Fruit fly (Drosophila melanogaster): Measurements from ENCODE around the gene pie.

Gene pie

dm6 chr2L:10457191-10457899, 34.8 kb upstream of the pie start, which contains the start of the genes LManI and LManII:
TSS of gene LManI (minus strand) at chr2L:10457241.
TSS of gene LManII (plus strand) at chr2L:10457658.
- TF ChIP-seq CG10348 (GFP tag; IDR thresholded peaks at IDR 0.05): no peak
- peak; percentile 12; the same call in 1 of the 2 replicates for TF ChIP-seq CG12605 (GFP tag; IDR thresholded peaks at IDR 0.05)

- TF ChIP-seq CG13204 (GFP tag; optimal IDR thresholded peaks at IDR 0.05) (no peak), Snoo (tag; optimal IDR thresholded peaks at IDR 0.05) (no peak)
These were observed 33.5 kb upstream of the pie start for dm6 chr2L:10455944-10456520.

- TF ChIP-seq CG34367 (tag; optimal IDR thresholded peaks at IDR 0.05): no peak
- no peak for TF ChIP-seq CG9948 (tag; optimal IDR thresholded peaks at IDR 0.05)
- TF ChIP-seq EcR (GFP tag; optimal IDR thresholded peaks at IDR 0.05): no peak
- TF ChIP-seq CG10348 (GFP tag; IDR thresholded peaks at IDR 0.05): no peak
- no peak for TF ChIP-seq CG15710 (tag; optimal IDR thresholded peaks at IDR 0.05)
- no peak for TF ChIP-seq CG8301 (tag; optimal IDR thresholded peaks at IDR 0.05)
- no peak for TF ChIP-seq CG12605 (GFP tag; IDR thresholded peaks at IDR 0.05)
- no peak for TF ChIP-seq CG14655 (GFP tag; optimal IDR thresholded peaks at IDR 0.05)
- no peak for TF ChIP-seq Pif1A (GFP tag; optimal IDR thresholded peaks at IDR 0.05)
- TF ChIP-seq CG8159 (tag; optimal IDR thresholded peaks at IDR 0.05): no peak
- no peak for TF ChIP-seq Snoo (tag; optimal IDR thresholded peaks at IDR 0.05)
- no peak for TF ChIP-seq Pif1B (GFP tag; optimal IDR thresholded peaks at IDR 0.05)
- TF ChIP-seq Ets98B (GFP tag; IDR thresholded peaks at IDR 0.05): no peak
- TF ChIP-seq CG4496 (GFP tag; IDR thresholded peaks at IDR 0.05): no peak
These were observed 29.7 kb upstream of the pie start, which contains the start of gene ppk10 for dm6 chr2L:10452296-10452695. TSS of gene ppk10 (minus strand) at chr2L:10452396.

- TF ChIP-seq Snoo (tag; optimal IDR thresholded peaks at IDR 0.05): peak; percentile 41
- TF ChIP-seq CG14655 (GFP tag; optimal IDR thresholded peaks at IDR 0.05): no peak
- no peak for TF ChIP-seq EcR (GFP tag; optimal IDR thresholded peaks at IDR 0.05)
These were observed 19.6 kb upstream of the pie start, which contains the start of gene loh for dm6 chr2L:10442048-10442790. TSS of gene loh (plus strand) at chr2L:10442534.

- TF ChIP-seq CG15710 (tag; optimal IDR thresholded peaks at IDR 0.05) (no peak), CG4496 (GFP tag; IDR thresholded peaks at IDR 0.05) (no peak), CG12605 (GFP tag; IDR thresholded peaks at IDR 0.05) (no peak), Snoo (tag; optimal IDR thresholded peaks at IDR 0.05) (no peak), CG8159 (tag; optimal IDR thresholded peaks at IDR 0.05) (no peak)
These were observed 16.6 kb upstream of the pie start, which contains the start of gene Nse4 for dm6 chr2L:10439174-10439573. TSS of gene Nse4 (plus strand) at chr2L:10439440.

- no peak for TF ChIP-seq fd96Ca (GFP tag; IDR thresholded peaks at IDR 0.05)
- TF ChIP-seq CG14655 (GFP tag; optimal IDR thresholded peaks at IDR 0.05): no peak
- no peak for TF ChIP-seq Ets98B (GFP tag; IDR thresholded peaks at IDR 0.05)
- TF ChIP-seq rn (GFP tag; IDR thresholded peaks at IDR 0.05): no peak
- TF ChIP-seq CG32121 (GFP tag; IDR thresholded peaks at IDR 0.05): no peak
- TF ChIP-seq CG34367 (tag; optimal IDR thresholded peaks at IDR 0.05): no peak
- no peak for TF ChIP-seq Pif1A (GFP tag; optimal IDR thresholded peaks at IDR 0.05)
These were observed 14.7 kb upstream of the pie start, which contains the start of gene STUB1 for dm6 chr2L:10437317-10437716. TSS of gene STUB1 (plus strand) at chr2L:10437548.

DNA sequence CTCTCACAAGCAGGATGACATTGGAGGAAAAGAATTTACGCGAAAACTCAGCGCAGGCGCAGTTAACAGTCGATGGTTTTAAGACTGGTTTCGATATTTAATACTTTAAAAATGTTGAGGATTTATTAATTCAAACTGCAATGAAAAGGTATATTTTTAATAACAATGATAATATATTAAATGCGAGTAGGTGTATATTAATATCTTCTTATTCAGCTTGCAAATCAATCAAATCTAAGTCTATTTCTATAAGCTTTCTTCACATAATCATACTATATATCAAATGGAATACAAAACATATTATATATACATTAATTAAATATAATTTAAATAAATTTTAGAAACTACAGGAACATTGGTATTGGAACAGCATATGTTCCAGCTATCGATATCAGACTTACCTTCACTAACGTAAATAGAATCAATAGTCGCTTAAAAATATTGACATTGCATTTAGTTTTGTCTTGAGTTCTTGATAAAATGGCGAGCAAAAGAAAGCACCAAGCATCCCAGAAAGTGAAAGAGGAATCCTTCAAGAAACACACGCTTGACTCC, 13.1 kb upstream of the pie start, which contains the start of the genes TBC1D16 and holn1:
Gene TBC1D16 (minus strand): TSS at position 51 of the 555 bp plus-strand sequence.
Gene holn1 (plus strand): TSS at position 390 of the 555 bp plus-strand sequence.
- TF ChIP-seq D1 (tag; optimal IDR thresholded peaks at IDR 0.05) (no peak), CG32121 (GFP tag; IDR thresholded peaks at IDR 0.05) (no peak)

Data from whole organism, pupa.